Worm (Caenorhabditis elegans): ENCODE measurements around the gene adr-2.

Gene adr-2

DNA sequence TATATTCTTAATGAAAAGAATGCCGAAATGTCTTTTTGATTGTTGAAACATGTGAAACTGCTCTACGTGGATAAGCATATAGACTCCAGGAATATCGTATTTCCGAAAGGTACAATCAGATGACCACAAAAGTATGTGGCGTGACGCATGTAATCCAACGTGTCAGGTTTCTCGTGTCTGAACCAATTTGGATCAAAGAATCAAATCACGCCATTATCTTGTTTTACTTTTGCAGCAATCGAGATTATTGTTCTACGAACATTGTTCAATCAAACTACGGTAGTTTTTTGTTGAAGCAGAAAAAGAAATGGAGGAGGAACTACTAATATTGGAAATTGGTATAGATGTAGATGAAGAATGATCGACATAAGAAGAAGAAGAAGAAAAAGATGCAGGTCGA lies 41.0 kb upstream of the adr-2 start:
- peak; percentile 33 for TF ChIP-seq nhr-23 (tag; optimal IDR thresholded peaks at IDR 0.05)
- no peak for TF ChIP-seq unc-39 (tag; optimal IDR thresholded peaks at IDR 0.05)
- TF ChIP-seq egl-27 (tag; optimal IDR thresholded peaks at IDR 0.05): no peak
- TF ChIP-seq nhr-43 (tag; optimal IDR thresholded peaks at IDR 0.05; ENCODE audit: poor library complexity, severe bottlenecking): peak; percentile 29
- TF ChIP-seq nhr-25 (tag; optimal IDR thresholded peaks at IDR 0.05): peak; percentile 31
- no peak for TF ChIP-seq ztf-4 (tag; optimal IDR thresholded peaks at IDR 0.05)

DNA sequence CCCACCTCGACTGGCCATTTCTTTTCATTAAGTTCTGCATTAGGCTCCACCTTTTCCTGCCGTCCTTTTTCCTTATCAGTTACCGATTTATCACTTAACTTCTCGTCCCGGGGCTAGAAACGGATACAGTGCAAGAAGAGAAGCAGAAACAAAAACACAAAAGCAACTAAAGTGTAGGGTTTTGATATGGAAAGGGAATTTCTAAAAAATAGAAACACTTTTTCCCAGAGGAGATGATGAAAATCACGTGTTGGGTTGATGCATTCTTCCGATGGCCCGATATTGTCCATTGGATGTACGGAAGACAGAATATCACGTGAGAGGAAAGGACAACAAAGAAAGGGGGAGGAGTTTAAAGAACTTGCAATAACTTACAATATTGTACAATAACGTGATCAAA lies 40.1 kb upstream of the adr-2 start:
- TF ChIP-seq nhr-25 (tag; optimal IDR thresholded peaks at IDR 0.05) (peak; percentile 21), pha-4 (tag; optimal IDR thresholded peaks at IDR 0.05) (peak; percentile 47), nhr-237 (tag; optimal IDR thresholded peaks at IDR 0.05) (no peak), ceh-82 (tag; optimal IDR thresholded peaks at IDR 0.05) (no peak), nhr-12 (tag; optimal IDR thresholded peaks at IDR 0.05) (no peak), mdl-1 (tag; optimal IDR thresholded peaks at IDR 0.05) (no peak), elt-3 (tag; optimal IDR thresholded peaks at IDR 0.05) (peak; percentile 14 to 71 (median 37)), fkh-2 (tag; optimal IDR thresholded peaks at IDR 0.05) (no peak), nhr-43 (tag; optimal IDR thresholded peaks at IDR 0.05; ENCODE audit: poor library complexity, severe bottlenecking) (peak; percentile 79), nhr-28 (tag; optimal IDR thresholded peaks at IDR 0.05) (no peak), tbx-2 (tag; optimal IDR thresholded peaks at IDR 0.05) (no peak), ZK546.5 (tag; optimal IDR thresholded peaks at IDR 0.05) (no peak), nfya-1 (tag; optimal IDR thresholded peaks at IDR 0.05; ENCODE audit: insufficient read depth) (peak; percentile 16), unc-39 (tag; optimal IDR thresholded peaks at IDR 0.05) (no peak), lin-39 (tag; optimal IDR thresholded peaks at IDR 0.05) (no peak), ama-1 (optimal IDR thresholded peaks at IDR 0.05) (peak; percentile 22), hmg-11 (tag; optimal IDR thresholded peaks at IDR 0.05) (no peak), egl-5 (tag; optimal IDR thresholded peaks at IDR 0.05) (no peak), elt-2 (tag; optimal IDR thresholded peaks at IDR 0.05) (peak; percentile 57), ztf-11 (tag; optimal IDR thresholded peaks at IDR 0.05) (no peak), skn-1 (tag; optimal IDR thresholded peaks at IDR 0.05) (no peak), nhr-23 (tag; optimal IDR thresholded peaks at IDR 0.05) (peak; percentile 81), fkh-10 (GFP tag; optimal IDR thresholded peaks at IDR 0.05) (no peak), nhr-67 (tag; optimal IDR thresholded peaks at IDR 0.05) (no peak), fos-1 (tag; optimal IDR thresholded peaks at IDR 0.05) (no peak), zag-1 (tag; optimal IDR thresholded peaks at IDR 0.05) (no peak), elt-1 (tag; optimal IDR thresholded peaks at IDR 0.05) (no peak), mml-1 (tag; optimal IDR thresholded peaks at IDR 0.05) (no peak), sea-2 (GFP tag; optimal IDR thresholded peaks at IDR 0.05) (no peak), pqm-1 (tag; optimal IDR thresholded peaks at IDR 0.05) (peak; percentile 29), aly-2 (tag; optimal IDR thresholded peaks at IDR 0.05) (no peak), ceh-16 (tag; optimal IDR thresholded peaks at IDR 0.05) (no peak), snpc-4 (tag; optimal IDR thresholded peaks at IDR 0.05) (no peak), nhr-76 (tag; optimal IDR thresholded peaks at IDR 0.05) (no peak), eor-1 (tag; optimal IDR thresholded peaks at IDR 0.05) (no peak), lsy-12 (tag; optimal IDR thresholded peaks at IDR 0.05) (peak; percentile 46), nhr-11 (tag; optimal IDR thresholded peaks at IDR 0.05) (no peak), daf-12 (tag; optimal IDR thresholded peaks at IDR 0.05) (no peak), R02D3.7 (tag; optimal IDR thresholded peaks at IDR 0.05) (no peak), jun-1 (tag; optimal IDR thresholded peaks at IDR 0.05) (no peak), unc-62 (GFP tag; optimal IDR thresholded peaks at IDR 0.05) (no peak), egl-27 (tag; optimal IDR thresholded peaks at IDR 0.05) (peak; percentile 7), lin-15B (tag; optimal IDR thresholded peaks at IDR 0.05) (no peak), nhr-77 (tag; optimal IDR thresholded peaks at IDR 0.05) (no peak), ceh-9 (tag; optimal IDR thresholded peaks at IDR 0.05) (no peak), ztf-4 (tag; optimal IDR thresholded peaks at IDR 0.05) (no peak), ceh-28 (tag; optimal IDR thresholded peaks at IDR 0.05) (no peak)
